Fruit fly (Drosophila melanogaster): ENCODE results near the gene snk.

- TF ChIP-seq Abd-B (GFP tag; optimal IDR thresholded peaks at IDR 0.05) (no peak), rgr (GFP tag; optimal IDR thresholded peaks at IDR 0.05) (no peak), woc (GFP tag; optimal IDR thresholded peaks at IDR 0.05) (no peak), HLH106 (tag; optimal IDR thresholded peaks at IDR 0.05) (no peak), Hnf4 (GFP tag; optimal IDR thresholded peaks at IDR 0.05) (no peak), psq (GFP tag; optimal IDR thresholded peaks at IDR 0.05) (no peak), Dfd (GFP tag; optimal IDR thresholded peaks at IDR 0.05) (no peak), dsf (GFP tag; optimal IDR thresholded peaks at IDR 0.05; ENCODE audit: borderline replicate concordance) (no peak), CG32264 (GFP tag; optimal IDR thresholded peaks at IDR 0.05) (no peak), Sp1 (GFP tag; optimal IDR thresholded peaks at IDR 0.05) (no peak)
These were observed 31.5 kb downstream of the snk start, which contains the start of gene CG8031 for dm6 chr3R:13010905-13011620.

Measured in whole organism, wandering third instar larva.